Worm (Caenorhabditis elegans) whole organism, midembryonic: ENCODE results near the gene C43F9.11.

Source experiments
- T22C8.4 ChIP-seq: fragments of 200-800 bp; sonication (Bioruptor generic); IDR thresholded peaks from 2 replicates; pipeline ENCODE4 v1.3.6; 2022; ENCODE audit warnings: missing genetic modification characterization, missing compliant biosample characterization
- cog-1 ChIP-seq: sonication (generic microtip); optimal IDR thresholded peaks from 2 replicates; lab custom pipeline; 2016; ENCODE audit warnings: missing genetic modification characterization, missing compliant biosample characterization
- flt-1 ChIP-seq: fragments of 200-800 bp; sonication (Bioruptor generic); IDR thresholded peaks from 2 replicates; pipeline ENCODE4 v1.3.6; 2022; ENCODE audit warnings: missing genetic modification characterization, missing compliant biosample characterization
- klf-2 ChIP-seq: fragments of 200-800 bp; sonication (Bioruptor generic); conservative IDR thresholded peaks from 2 replicates; pipeline ENCODE4 v1.3.6; 2022; ENCODE audit warnings: missing genetic modification reagents, missing genetic modification characterization, missing compliant biosample characterization
- med-1 ChIP-seq: sonication (generic microtip); optimal IDR thresholded peaks from 2 replicates; lab custom pipeline; 2017; ENCODE audit warnings: missing genetic modification characterization, mild to moderate bottlenecking, missing compliant biosample characterization, antibody characterized with exemption, missing genetic modification reagents; ENCODE audit not compliant: insufficient read depth
- ref-1 ChIP-seq: fragments of 200-800 bp; sonication (Bioruptor generic); conservative IDR thresholded peaks from 2 replicates; pipeline ENCODE4 v1.3.6; 2022; ENCODE audit warnings: missing genetic modification reagents, missing genetic modification characterization, missing compliant biosample characterization
- tab-1 ChIP-seq: fragments of 200-800 bp; sonication (Bioruptor generic); IDR thresholded peaks from 2 replicates; pipeline ENCODE4 v1.3.6; 2022; ENCODE audit warnings: missing genetic modification characterization, missing compliant biosample characterization
- ztf-23 ChIP-seq: fragments of 200-800 bp; sonication (Bioruptor generic); IDR thresholded peaks from 2 replicates; pipeline ENCODE4 v1.3.6; 2022; ENCODE audit warnings: missing genetic modification reagents, missing genetic modification characterization, missing compliant biosample characterization
- ztf-29 ChIP-seq: fragments of 200-800 bp; sonication (Bioruptor generic); IDR thresholded peaks from 2 replicates; pipeline ENCODE4 v1.3.6; 2022; ENCODE audit warnings: missing genetic modification reagents, missing genetic modification characterization, missing compliant biosample characterization

ce11 chrIV:10573471-10573870 lies 23.1 kb upstream of the C43F9.11 start:
- no peak for TF ChIP-seq ztf-29 (GFP tag; lab: Robert Waterston, UW)
- no peak for TF ChIP-seq ztf-23
- TF ChIP-seq T22C8.4 (GFP tag; lab: Robert Waterston, UW), result no peak
- TF ChIP-seq med-1 (GFP tag; lab: Kevin White, UChicago), result no peak
- TF ChIP-seq cog-1 (tag; lab: Kevin White, UChicago), result no peak
- TF ChIP-seq tab-1, result no peak
- TF ChIP-seq klf-2, result no peak
- TF ChIP-seq ref-1 (GFP tag; lab: Robert Waterston, UW), result no peak
- TF ChIP-seq flt-1 (GFP tag; lab: Robert Waterston, UW), result no peak
